Worm (Caenorhabditis elegans): ENCODE data around the gene nhr-242.

ce11 chrIV:2616853-2617252 lies 35.5 kb upstream of the nhr-242 start:
- TF ChIP-seq nhr-12 (tag; optimal IDR thresholded peaks at IDR 0.05) (no peak), pha-4 (tag; optimal IDR thresholded peaks at IDR 0.05) (no peak), nhr-28 (tag; optimal IDR thresholded peaks at IDR 0.05) (no peak), ces-1 (GFP tag; optimal IDR thresholded peaks at IDR 0.05) (no peak), blmp-1 (tag; optimal IDR thresholded peaks at IDR 0.05) (no peak), unc-39 (tag; optimal IDR thresholded peaks at IDR 0.05) (no peak), lin-32 (GFP tag; optimal IDR thresholded peaks at IDR 0.05) (no peak), unc-62 (GFP tag; optimal IDR thresholded peaks at IDR 0.05) (no peak), elt-3 (tag; optimal IDR thresholded peaks at IDR 0.05) (no peak)
